Fruit fly (Drosophila melanogaster) whole organism: ENCODE results near the gene CG31464.

Experiments
- CG8478 ChIP-seq: fragments of >200 bp; optimal IDR thresholded peaks from 2 replicates; lab custom pipeline; 2018; ENCODE audit warnings: inconsistent platforms
- Dll ChIP-seq: fragments of >200 bp; optimal IDR thresholded peaks from 2 replicates; lab custom pipeline; 2017
- EcR ChIP-seq, 2 experiments: fragments of >200 bp; optimal IDR thresholded peaks; 2 replicates each; lab custom pipeline; 2017; ENCODE audit warnings: missing biosample characterization in 2 of 2, missing genetic modification characterization in 2 of 2, missing genetic modification reagents in 2 of 2
- pan ChIP-seq: fragments of >200 bp; optimal IDR thresholded peaks from 2 replicates; lab custom pipeline; 2017
- psq ChIP-seq: fragments of >200 bp; optimal IDR thresholded peaks from 2 replicates; lab custom pipeline; 2017
- usp ChIP-seq: fragments of >200 bp; optimal IDR thresholded peaks from 2 replicates; lab custom pipeline; 2017; ENCODE audit warnings: missing biosample characterization, missing genetic modification characterization, mixed read lengths

The CG31464 gene

DNA sequence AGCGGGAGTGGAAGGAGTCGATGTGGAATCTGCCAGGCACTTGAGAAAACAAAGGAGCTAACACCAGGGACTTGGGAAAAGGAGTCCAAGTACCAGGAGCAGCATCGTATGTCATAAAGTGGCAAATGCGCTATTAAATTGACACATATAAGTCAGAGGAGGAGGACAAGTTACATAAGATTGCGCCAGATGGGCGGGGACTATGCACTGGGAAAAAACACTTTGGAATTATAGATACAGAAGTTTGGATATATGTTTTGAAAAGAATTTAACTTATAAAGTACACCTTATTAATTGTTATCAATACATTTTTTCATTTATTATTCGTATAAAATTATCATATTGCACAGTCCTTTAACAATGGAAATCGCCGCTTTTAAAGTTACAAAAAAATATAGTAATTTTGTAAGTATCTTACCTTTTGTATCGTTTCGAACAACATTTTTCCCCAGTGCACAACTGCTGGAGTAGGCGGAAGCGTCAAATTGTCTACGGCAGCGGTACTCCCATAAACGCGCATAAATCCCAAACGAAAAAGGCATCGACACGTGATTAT is 45.0 kb downstream of the CG31464 start:
- TF ChIP-seq EcR (GFP tag; optimal IDR thresholded peaks at IDR 0.05; lab: Kevin White, UChicago): no peak
- TF ChIP-seq CG8478: no peak
- TF ChIP-seq usp (GFP tag; lab: Kevin White, UChicago): no peak
- no peak for TF ChIP-seq Dll
- TF ChIP-seq pan (lab: Kevin White, UChicago): no peak
- TF ChIP-seq psq (lab: Kevin White, UChicago): no peak

DNA sequence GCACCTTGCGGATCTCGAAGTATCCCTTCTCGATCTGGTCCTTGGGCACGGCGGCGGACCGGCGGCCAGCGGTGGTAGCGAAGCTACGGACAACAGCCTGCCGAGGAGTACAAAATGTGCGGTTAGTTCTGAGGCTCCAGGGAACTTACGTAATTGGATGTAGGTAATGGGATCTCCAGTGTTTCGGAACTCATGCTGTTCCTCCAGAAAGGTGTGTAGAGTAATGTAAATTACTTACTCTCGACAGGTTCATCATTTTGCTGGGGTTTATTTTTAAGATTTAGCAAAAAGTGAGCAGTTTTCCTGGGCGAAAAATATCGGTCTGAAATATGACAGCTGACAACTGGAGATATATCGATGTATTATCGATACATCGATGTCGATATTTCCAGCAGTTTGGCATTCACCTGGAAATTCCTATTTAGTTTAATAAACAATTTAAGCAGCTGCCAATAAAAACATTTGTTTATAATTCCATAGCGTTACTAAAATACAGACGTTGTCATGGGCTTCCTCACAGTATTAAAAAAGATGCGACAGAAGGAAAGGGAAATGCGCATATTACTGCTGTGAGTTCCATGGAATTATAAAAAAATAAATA is 49.7 kb downstream of the CG31464 start, which contains the start of the genes COX7A and Arl2:
Gene COX7A (minus strand): TSS at position 369 of the 601 bp plus-strand sequence.
Gene Arl2 (plus strand): TSS at position 426 of the 601 bp plus-strand sequence.
- no peak for TF ChIP-seq Dll
- TF ChIP-seq CG8478: no peak
- no peak for TF ChIP-seq psq (lab: Kevin White, UChicago)
- TF ChIP-seq EcR (GFP tag; optimal IDR thresholded peaks at IDR 0.05; lab: Kevin White, UChicago): no peak
- TF ChIP-seq usp (GFP tag; lab: Kevin White, UChicago): no peak
- no peak for TF ChIP-seq pan (lab: Kevin White, UChicago)
